Fruit fly (Drosophila melanogaster) S2 (cell line): Measurements from ENCODE around the gene rdx.

Source experiments
- CG8478 ChIP-seq: fragments of >200 bp; optimal IDR thresholded peaks from 2 replicates; lab custom pipeline; 2018
- CTCF ChIP-seq, 2 experiments: fragments of >200 bp; optimal IDR thresholded peaks; 2 replicates each; lab custom pipeline; 2018

DNA sequence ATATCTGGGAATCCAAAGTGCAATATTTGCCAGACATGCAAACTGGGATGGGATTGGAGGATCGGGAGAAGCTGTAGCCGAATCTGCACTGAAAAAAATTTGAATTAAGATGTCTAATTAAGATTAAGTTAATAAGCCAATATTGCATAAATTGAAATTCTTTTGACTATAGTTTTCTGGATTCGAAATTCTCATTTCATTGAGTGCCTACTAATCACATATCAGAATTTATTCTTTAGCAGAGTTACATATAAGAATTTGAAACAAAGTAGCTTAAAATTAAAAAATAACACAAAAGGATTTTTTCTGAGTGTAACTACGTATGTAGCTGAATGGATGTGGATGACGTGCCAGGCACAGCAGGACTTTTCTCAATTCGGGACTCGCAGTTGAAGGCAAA, 100.0 kb downstream of the rdx start:
- no peak for TF ChIP-seq CG8478 (lab: Kevin White, UChicago)
- no peak for TF ChIP-seq CTCF (optimal IDR thresholded peaks at IDR 0.05; lab: Kevin White, UChicago)
